Worm (Caenorhabditis elegans) whole organism, L1 larva: ENCODE measurements around the gene sftb-1.

ENCODE experiments used
- aly-2 ChIP-seq: fragments of 150-350 bp; optimal IDR thresholded peaks from 2 replicates; lab custom pipeline; 2014; ENCODE audit warnings: missing biosample characterization, missing genetic modification characterization
- fos-1 ChIP-seq: fragments of 150-350 bp; optimal IDR thresholded peaks from 2 replicates; lab custom pipeline; 2014; ENCODE audit warnings: missing biosample characterization, missing genetic modification characterization

- no peak for TF ChIP-seq fos-1 (tag; lab: Kevin White, UChicago)
- TF ChIP-seq aly-2 = no peak
Observed at ce11 chrIII:4280215-4281173, 11.4 kb upstream of the sftb-1 start, which contains the start of gene sup-26.
